Worm (Caenorhabditis elegans): Measurements from ENCODE around the gene F40F8.1.

- TF ChIP-seq nhr-232 (tag; optimal IDR thresholded peaks at IDR 0.05) (no peak), T23F11.4 (GFP tag; optimal IDR thresholded peaks at IDR 0.05) (no peak), lin-11 (tag; optimal IDR thresholded peaks at IDR 0.05) (no peak), tbx-7 (tag; optimal IDR thresholded peaks at IDR 0.05) (no peak), dve-1 (tag; optimal IDR thresholded peaks at IDR 0.05) (no peak), madf-2 (tag; optimal IDR thresholded peaks at IDR 0.05) (no peak), pha-2 (tag; optimal IDR thresholded peaks at IDR 0.05) (no peak), unc-3 (GFP tag; conservative IDR thresholded peaks at IDR 0.05) (no peak), unc-3 (tag; optimal IDR thresholded peaks at IDR 0.05) (no peak), ahr-1 (tag; optimal IDR thresholded peaks at IDR 0.05) (no peak), ama-1 (optimal IDR thresholded peaks at IDR 0.05) (no peak), tbx-2 (tag; optimal IDR thresholded peaks at IDR 0.05) (no peak)
Measured at ce11 chrII:11142571-11142970, 15.1 kb downstream of the F40F8.1 start, which contains the start of gene arrd-6.

Measured in whole organism, late embryonic.